Fruit fly (Drosophila melanogaster) Kc167 (cell line): ENCODE data around the gene CG7601.

Experiments
- Myc ChIP-seq: fragments of >200 bp; optimal IDR thresholded peaks from 2 replicates; lab custom pipeline; 2017; ENCODE audit warnings: missing external identifiers
- Sin3A ChIP-seq: fragments of >200 bp; optimal IDR thresholded peaks from 2 replicates; lab custom pipeline; 2018; ENCODE audit warnings: missing external identifiers
- h ChIP-seq: fragments of >200 bp; optimal IDR thresholded peaks from 3 replicates; lab custom pipeline; 2018; ENCODE audit warnings: missing external identifiers
- insv ChIP-seq: fragments of >200 bp; optimal IDR thresholded peaks from 3 replicates; lab custom pipeline; 2018; ENCODE audit warnings: missing external identifiers
- psq ChIP-seq: fragments of >200 bp; optimal IDR thresholded peaks from 2 replicates; lab custom pipeline; 2017; ENCODE audit warnings: missing external identifiers
- ttk ChIP-seq: sonication (Bioruptor generic); optimal IDR thresholded peaks from 2 replicates; lab custom pipeline; 2017; ENCODE audit warnings: missing external identifiers

CG7601 gene

DNA sequence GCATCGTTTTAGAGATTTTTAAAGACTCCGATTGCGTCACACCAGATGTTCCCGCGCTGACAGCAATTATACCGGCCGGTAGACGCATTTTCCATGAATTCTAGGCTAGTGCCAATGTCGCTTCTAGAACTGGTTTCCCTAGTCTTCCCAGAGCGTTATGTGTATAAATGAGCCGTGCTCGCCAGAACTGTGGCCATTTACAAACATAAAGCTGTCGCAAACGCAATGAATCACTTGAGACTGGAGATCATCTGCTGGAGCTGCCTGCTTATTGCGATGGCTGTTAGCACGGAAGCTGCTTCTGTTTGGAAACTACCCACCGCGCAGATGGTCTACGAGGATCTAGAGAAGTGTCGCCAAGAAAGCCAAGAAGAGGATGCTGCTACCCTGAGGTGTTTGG is 22.2 kb downstream of the CG7601 start, which contains the start of gene Obp99d:
Obp99d (plus strand) TSS at position 192 of the 400 bp plus-strand sequence.
- TF ChIP-seq psq (lab: Kevin White, UChicago) (no peak), ttk (no peak), Sin3A (lab: Kevin White, UChicago) (no peak), h (lab: Kevin White, UChicago) (no peak), insv (lab: Kevin White, UChicago) (no peak), Myc (lab: Kevin White, UChicago) (no peak)

DNA sequence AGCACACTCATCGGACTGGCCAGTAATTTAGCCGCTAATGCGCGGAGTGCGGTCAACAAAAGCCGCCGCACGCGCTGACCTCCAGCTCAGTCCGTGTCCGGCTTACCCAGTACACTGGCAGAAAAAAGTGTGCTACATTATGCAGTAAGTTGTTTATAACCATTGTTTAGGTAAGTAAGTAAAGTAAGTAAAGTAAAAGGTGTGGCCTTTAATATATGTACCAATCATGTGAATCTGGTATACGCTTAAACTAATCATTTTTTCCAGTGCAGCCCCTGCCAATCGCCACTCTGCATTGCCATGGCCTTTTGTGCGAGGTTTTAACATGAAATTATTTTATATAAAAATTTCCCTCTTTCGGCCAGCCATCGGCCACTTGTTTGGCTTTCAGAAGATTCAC is 25.1 kb downstream of the CG7601 start:
- no peak for TF ChIP-seq insv (lab: Kevin White, UChicago)
- TF ChIP-seq h (lab: Kevin White, UChicago), result no peak
- no peak for TF ChIP-seq psq (lab: Kevin White, UChicago)
- TF ChIP-seq Sin3A (lab: Kevin White, UChicago), result no peak
- no peak for TF ChIP-seq Myc (lab: Kevin White, UChicago)
- TF ChIP-seq ttk, result no peak

DNA sequence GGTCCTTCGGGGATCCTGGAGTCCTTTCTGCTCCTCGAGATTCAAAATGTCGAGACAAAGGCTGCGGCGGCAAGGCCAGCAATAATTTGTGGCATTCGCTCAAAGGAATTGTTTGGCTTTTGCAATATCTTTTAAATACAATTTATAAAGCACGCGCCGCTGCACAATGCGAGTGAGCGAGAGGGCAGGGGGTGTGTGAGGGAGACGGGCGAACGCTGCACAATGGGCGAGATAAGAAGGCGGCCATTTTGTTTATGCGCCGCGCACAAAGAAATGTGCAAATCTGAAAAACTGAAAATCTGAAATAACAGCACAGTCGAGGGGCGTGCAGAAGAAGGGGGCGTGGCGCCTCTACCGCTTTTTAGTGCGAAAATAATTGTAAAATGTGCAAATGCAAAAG is 28.2 kb downstream of the CG7601 start:
- TF ChIP-seq h (lab: Kevin White, UChicago), result no peak
- no peak for TF ChIP-seq Sin3A (lab: Kevin White, UChicago)
- no peak for TF ChIP-seq ttk
- TF ChIP-seq insv (lab: Kevin White, UChicago), result no peak
- no peak for TF ChIP-seq Myc (lab: Kevin White, UChicago)

DNA sequence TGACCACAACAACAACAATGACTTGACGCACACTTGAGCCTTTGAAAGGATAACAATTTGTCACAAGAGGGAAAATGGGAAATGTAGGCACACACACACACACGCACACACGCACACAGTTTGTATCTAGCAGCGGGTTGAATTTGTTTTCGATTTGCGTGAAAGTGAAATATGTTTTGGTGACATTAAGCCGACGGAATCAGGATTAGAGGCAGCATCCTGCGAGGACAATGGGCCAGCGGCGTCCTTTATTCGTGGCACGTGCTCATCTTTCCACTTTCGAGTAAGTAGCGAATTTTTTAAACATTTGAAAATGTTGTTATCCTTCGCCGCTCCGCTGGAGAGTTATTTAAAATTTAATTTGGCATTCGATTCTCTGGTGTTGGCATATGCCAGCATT is 29.3 kb downstream of the CG7601 start:
- TF ChIP-seq Myc (lab: Kevin White, UChicago), result no peak
- TF ChIP-seq psq (lab: Kevin White, UChicago), result no peak
- no peak for TF ChIP-seq insv (lab: Kevin White, UChicago)
- no peak for TF ChIP-seq h (lab: Kevin White, UChicago)
- no peak for TF ChIP-seq Sin3A (lab: Kevin White, UChicago)
- no peak for TF ChIP-seq ttk

DNA sequence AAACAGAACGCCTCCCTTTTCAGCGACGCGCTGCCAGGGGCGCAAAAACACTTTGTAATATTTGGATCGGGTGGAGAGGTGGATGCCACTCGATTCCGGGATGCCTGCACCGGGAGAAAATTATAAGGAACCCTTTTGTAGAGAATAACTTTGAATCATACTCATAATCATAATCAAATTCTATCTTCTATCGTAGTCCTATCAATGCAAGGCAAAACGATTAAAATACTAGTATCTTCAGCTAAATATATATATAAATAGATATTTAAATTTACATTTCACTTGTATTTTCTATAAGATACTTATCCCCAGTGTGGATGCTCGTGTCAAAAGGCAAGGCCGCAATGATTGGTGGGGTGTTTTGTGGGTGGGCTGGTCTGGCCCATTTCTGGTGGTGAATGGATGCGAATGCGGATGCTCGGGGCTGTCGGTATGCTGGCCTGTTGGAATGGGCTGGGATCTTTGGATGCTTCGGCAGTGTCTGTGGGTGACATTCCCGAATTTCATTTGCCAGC is 30.7 kb downstream of the CG7601 start:
- TF ChIP-seq psq (lab: Kevin White, UChicago) (no peak), insv (lab: Kevin White, UChicago) (no peak), h (lab: Kevin White, UChicago) (no peak), Myc (lab: Kevin White, UChicago) (no peak), Sin3A (lab: Kevin White, UChicago) (no peak), ttk (no peak)

DNA sequence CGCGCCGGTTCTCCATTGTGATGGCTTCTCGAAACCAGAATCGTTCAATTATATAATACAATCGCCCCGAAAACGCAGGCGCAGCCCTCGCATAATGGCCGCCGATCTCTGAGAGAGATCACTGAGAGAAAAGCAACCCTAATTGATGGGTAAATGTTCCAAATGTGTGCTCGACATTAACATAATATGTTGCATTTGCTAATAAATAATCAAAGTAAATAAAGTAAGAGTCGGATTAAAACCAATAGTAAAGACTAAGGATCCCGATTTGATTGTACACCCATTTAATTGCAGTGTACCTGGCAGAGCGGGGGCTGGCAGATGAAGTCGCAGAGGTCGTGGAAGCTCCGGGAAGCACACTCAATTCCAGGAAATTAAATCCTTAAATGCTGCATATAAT is 32.0 kb downstream of the CG7601 start:
- TF ChIP-seq Sin3A (lab: Kevin White, UChicago) (no peak), h (lab: Kevin White, UChicago) (no peak), ttk (no peak), insv (lab: Kevin White, UChicago) (no peak), Myc (lab: Kevin White, UChicago) (no peak), psq (lab: Kevin White, UChicago) (no peak)

DNA sequence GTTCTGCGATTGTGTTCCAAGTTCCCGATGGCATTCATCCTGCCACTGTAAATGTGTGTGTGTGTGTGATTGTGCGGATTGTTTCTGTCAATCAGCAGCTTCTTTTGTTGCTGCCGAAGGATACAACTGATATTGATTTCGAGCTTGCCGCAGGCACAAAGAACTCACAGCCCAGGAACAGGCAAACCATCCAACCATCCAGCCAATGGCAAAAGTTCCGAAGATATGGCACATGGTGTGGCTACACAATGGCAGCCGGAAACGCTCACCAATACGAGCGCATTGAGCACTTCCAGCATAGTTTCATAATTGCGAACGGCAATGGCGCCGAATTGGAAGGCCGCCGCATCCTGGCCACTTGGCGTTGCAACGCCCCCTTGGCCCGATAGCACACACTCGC is 34.8 kb downstream of the CG7601 start:
- TF ChIP-seq psq (lab: Kevin White, UChicago), result no peak
- TF ChIP-seq Sin3A (lab: Kevin White, UChicago), result no peak
- TF ChIP-seq ttk, result no peak
- no peak for TF ChIP-seq Myc (lab: Kevin White, UChicago)
- no peak for TF ChIP-seq insv (lab: Kevin White, UChicago)
- no peak for TF ChIP-seq h (lab: Kevin White, UChicago)

DNA sequence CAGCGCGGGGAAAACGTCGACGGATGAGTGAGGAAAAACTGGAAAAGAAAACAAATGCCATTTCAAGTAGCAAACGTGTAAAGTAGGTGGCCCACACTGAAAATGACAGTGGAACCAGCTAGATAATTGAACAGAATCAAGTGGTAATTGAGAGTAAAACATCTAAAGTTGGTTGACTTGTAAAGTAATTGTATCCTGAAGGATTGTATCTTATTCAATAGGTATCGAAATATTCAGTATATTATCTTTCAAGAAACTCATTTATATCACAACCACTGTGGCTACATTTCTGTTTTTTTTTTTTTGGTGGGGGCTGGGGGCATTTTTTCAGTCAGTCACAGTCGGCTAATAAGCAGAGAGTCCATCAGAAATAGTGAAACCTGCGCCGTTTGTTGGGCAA is 37.3 kb downstream of the CG7601 start:
- no peak for TF ChIP-seq ttk
- no peak for TF ChIP-seq Sin3A (lab: Kevin White, UChicago)
- no peak for TF ChIP-seq Myc (lab: Kevin White, UChicago)
- TF ChIP-seq h (lab: Kevin White, UChicago), result no peak
- TF ChIP-seq insv (lab: Kevin White, UChicago), result no peak
- TF ChIP-seq psq (lab: Kevin White, UChicago), result no peak

DNA sequence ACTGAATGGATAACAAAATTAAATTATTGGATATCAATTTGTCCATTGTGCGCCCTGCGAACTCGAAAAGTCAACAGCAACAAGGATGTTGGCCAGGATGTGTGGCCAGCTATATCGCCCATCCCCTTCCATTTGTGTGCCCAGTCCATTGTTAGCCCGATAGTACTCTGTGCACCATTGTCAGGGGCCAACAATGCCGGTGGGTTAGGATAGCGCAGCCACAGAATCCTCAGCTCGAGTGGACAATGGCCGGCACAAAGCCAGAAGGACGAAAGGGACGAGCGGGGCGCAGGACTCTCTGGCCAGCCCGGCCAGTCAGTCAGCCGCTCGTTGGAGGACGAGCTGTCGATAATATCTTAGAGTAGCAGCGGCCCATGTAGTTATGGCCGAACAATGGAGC is 38.7 kb downstream of the CG7601 start:
- TF ChIP-seq Sin3A (lab: Kevin White, UChicago) (no peak), ttk (no peak), Myc (lab: Kevin White, UChicago) (no peak), psq (lab: Kevin White, UChicago) (no peak), insv (lab: Kevin White, UChicago) (no peak)

DNA sequence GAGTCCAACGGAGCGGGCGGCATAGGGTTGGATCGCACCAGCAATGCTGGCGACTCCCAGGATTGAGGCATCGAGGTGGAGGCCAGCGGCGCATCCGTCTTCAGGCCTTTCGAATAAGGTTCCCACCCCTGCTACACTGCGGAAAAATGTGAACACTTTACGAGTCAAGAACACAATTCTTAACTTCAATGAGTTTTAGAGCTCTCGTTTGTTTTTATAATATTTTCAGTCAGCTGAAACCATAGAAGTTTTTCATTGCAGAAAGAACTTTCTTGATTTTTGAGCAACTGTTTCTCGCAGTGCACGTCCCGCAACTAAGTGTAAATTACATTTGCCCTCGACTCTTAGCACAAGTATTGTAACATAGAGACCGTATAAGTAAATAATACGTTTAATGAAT is 40.2 kb downstream of the CG7601 start:
- TF ChIP-seq h (lab: Kevin White, UChicago) (no peak), Sin3A (lab: Kevin White, UChicago) (no peak), insv (lab: Kevin White, UChicago) (no peak), ttk (no peak), Myc (lab: Kevin White, UChicago) (no peak), psq (lab: Kevin White, UChicago) (no peak)

DNA sequence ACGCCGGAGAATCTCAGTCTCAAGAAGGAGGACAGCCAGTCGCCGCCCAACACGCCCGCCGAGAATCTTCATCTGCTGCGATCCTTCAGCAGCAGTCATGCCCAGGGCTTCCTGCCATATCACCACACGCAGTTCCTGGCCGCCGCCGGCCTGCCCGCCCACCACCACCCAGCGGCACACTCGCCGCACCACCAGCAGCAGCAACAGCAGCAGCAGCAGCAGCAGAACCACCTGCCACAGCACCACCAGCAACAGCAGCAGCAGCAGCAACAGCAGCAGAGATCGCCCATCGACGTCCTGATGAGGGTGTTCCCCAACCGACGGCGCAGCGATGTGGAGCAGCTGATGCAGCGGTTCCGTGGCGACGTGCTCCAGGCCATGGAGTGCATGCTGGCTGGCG is 40.8 kb downstream of the CG7601 start:
- no peak for TF ChIP-seq insv (lab: Kevin White, UChicago)
- TF ChIP-seq psq (lab: Kevin White, UChicago), result no peak
- no peak for TF ChIP-seq Sin3A (lab: Kevin White, UChicago)
- no peak for TF ChIP-seq Myc (lab: Kevin White, UChicago)
- no peak for TF ChIP-seq ttk
- no peak for TF ChIP-seq h (lab: Kevin White, UChicago)

DNA sequence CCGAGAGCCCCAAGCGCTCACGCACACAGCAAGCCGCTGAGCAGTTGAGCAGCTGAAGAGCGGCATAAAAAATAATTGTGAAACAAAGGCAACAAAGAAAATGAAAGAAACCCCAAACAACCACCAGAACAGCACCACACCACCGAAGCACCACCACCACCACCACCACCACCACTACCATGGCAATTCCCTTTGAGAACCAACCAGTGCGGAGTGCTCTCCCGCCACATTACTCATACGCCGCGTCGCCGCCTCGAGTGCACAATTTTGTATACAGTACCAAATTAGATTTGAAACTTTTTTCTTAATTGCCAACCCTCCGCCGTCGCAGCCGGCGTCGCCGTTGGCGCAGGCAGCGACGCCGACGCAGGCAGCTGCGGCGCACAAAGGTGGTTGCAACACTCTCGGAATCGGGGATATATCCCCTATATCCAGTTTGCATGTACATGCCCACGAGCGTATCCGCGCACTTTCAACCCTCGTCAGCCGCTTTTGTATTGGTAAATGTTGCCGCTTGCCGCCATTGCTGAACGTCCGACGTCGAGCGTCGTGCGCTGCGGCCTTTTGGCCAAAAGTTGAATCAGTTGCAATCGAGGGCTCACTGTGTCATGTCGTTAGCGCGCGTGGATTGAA is 44.4 kb downstream of the CG7601 start, which contains the start of gene dmrt99B:
dmrt99B (plus strand) TSS at position 583 of the 633 bp plus-strand sequence.
- TF ChIP-seq ttk (no peak), psq (lab: Kevin White, UChicago) (no peak), Sin3A (lab: Kevin White, UChicago) (no peak), Myc (lab: Kevin White, UChicago) (no peak), insv (lab: Kevin White, UChicago) (no peak), h (lab: Kevin White, UChicago) (no peak)
